Fruit fly (Drosophila melanogaster) whole organism, wandering third instar larva: ENCODE results near the gene fau.

ENCODE experiments used
- Abd-B ChIP-seq: fragments of >200 bp; optimal IDR thresholded peaks from 2 replicates; lab custom pipeline; 2017; ENCODE audit warnings: missing biosample characterization, missing genetic modification characterization
- CG32264 ChIP-seq: fragments of 200-800 bp; sonication (Bioruptor generic); optimal IDR thresholded peaks from 2 replicates; lab custom pipeline; 2016; ENCODE audit warnings: missing biosample characterization, missing genetic modification characterization
- CG9705 ChIP-seq: fragments of 200-800 bp; sonication (Bioruptor generic); optimal IDR thresholded peaks from 2 replicates; lab custom pipeline; 2018; ENCODE audit warnings: missing biosample characterization, mild to moderate bottlenecking, missing genetic modification characterization
- Dfd ChIP-seq: fragments of >200 bp; optimal IDR thresholded peaks from 2 replicates; lab custom pipeline; 2017; ENCODE audit warnings: missing biosample characterization, missing genetic modification characterization
- Dif ChIP-seq: fragments of 200-275, 200-300 bp; sonication (Bioruptor generic); optimal IDR thresholded peaks from 2 replicates; lab custom pipeline; 2018; ENCODE audit warnings: missing biosample characterization, missing genetic modification characterization; ENCODE audit not compliant: partially characterized antibody
- GATAd ChIP-seq: sonication (Bioruptor generic); optimal IDR thresholded peaks from 2 replicates; lab custom pipeline; 2016; ENCODE audit warnings: missing biosample characterization, missing genetic modification characterization
- HLH106 ChIP-seq: fragments of 200-800 bp; optimal IDR thresholded peaks from 3 replicates; lab custom pipeline; 2019; ENCODE audit warnings: missing biosample characterization, mild to moderate bottlenecking, missing genetic modification characterization, moderate library complexity
- Hnf4 ChIP-seq: fragments of 200-800 bp; sonication (Bioruptor generic); optimal IDR thresholded peaks from 2 replicates; lab custom pipeline; 2016; ENCODE audit warnings: missing biosample characterization, mild to moderate bottlenecking, missing genetic modification characterization
- Hr78 ChIP-seq: fragments of >200 bp; optimal IDR thresholded peaks from 2 replicates; lab custom pipeline; 2017; ENCODE audit warnings: missing biosample characterization, missing genetic modification characterization
- Hr83 ChIP-seq: fragments of 200-300 bp; sonication (Bioruptor generic); optimal IDR thresholded peaks from 2 replicates; lab custom pipeline; 2016; ENCODE audit warnings: missing biosample characterization, mild to moderate bottlenecking, missing genetic modification characterization, moderate library complexity; ENCODE audit not compliant: poor library complexity, severe bottlenecking
- Mio ChIP-seq: sonication (Bioruptor generic); optimal IDR thresholded peaks from 2 replicates; lab custom pipeline; 2016; ENCODE audit warnings: missing biosample characterization, missing genetic modification characterization
- Myc ChIP-seq: fragments of >200 bp; optimal IDR thresholded peaks from 2 replicates; lab custom pipeline; 2017
- N ChIP-seq: fragments of >200 bp; optimal IDR thresholded peaks from 2 replicates; lab custom pipeline; 2018; ENCODE audit warnings: missing biosample characterization, missing external identifiers, missing genetic modification characterization
- OdsH ChIP-seq: fragments of 200-800 bp; sonication (Bioruptor generic); optimal IDR thresholded peaks from 2 replicates; lab custom pipeline; 2016; ENCODE audit warnings: missing biosample characterization, mild to moderate bottlenecking, missing genetic modification characterization
- Rel ChIP-seq, 2 experiments: fragments of 200-800 bp; sonication (Bioruptor generic) in 1 of 2; optimal IDR thresholded peaks; 2 replicates in 1 of 2; 3 replicates in 1 of 2; lab custom pipeline; 2016 to 2019; ENCODE audit warnings: mild to moderate bottlenecking in 2 of 2, missing biosample characterization in 2 of 2, missing genetic modification characterization in 2 of 2, moderate library complexity in 1 of 2
- Sp1 ChIP-seq: fragments of 200-800 bp; sonication (Bioruptor generic); optimal IDR thresholded peaks from 3 replicates; lab custom pipeline; 2019; ENCODE audit warnings: missing biosample characterization, mild to moderate bottlenecking, missing genetic modification characterization, moderate library complexity
- Vsx2 ChIP-seq: fragments of 200-300, 225-300 bp; sonication (Bioruptor generic); optimal IDR thresholded peaks from 2 replicates; lab custom pipeline; 2018; ENCODE audit warnings: missing biosample characterization, missing genetic modification characterization; ENCODE audit not compliant: partially characterized antibody
- brk ChIP-seq: fragments of 200-800 bp; sonication (Bioruptor generic); optimal IDR thresholded peaks from 2 replicates; lab custom pipeline; 2016; ENCODE audit warnings: missing biosample characterization, mild to moderate bottlenecking, missing genetic modification characterization
- dl ChIP-seq, 2 experiments: fragments of 175-275, 200-275 bp in 1 of 2; fragments of 200-275 bp in 1 of 2; sonication (Bioruptor generic); optimal IDR thresholded peaks; lab custom pipeline; 2018; ENCODE audit warnings: mild to moderate bottlenecking in 2 of 2, missing biosample characterization in 2 of 2, missing genetic modification characterization in 2 of 2, moderate library complexity in 2 of 2; ENCODE audit not compliant: partially characterized antibody in 2 of 2, insufficient read depth in 1 of 2
- dmrt93B ChIP-seq: fragments of 200-800 bp; sonication (Bioruptor generic); optimal IDR thresholded peaks from 2 replicates; lab custom pipeline; 2018; ENCODE audit warnings: missing biosample characterization, mild to moderate bottlenecking, missing genetic modification characterization
- dsf ChIP-seq: sonication (Bioruptor generic); optimal IDR thresholded peaks from 2 replicates; lab custom pipeline; 2016; ENCODE audit warnings: missing biosample characterization, missing genetic modification characterization, borderline replicate concordance
- ey ChIP-seq: fragments of 200-800 bp; sonication (Bioruptor generic); optimal IDR thresholded peaks from 2 replicates; lab custom pipeline; 2016; ENCODE audit warnings: missing biosample characterization, missing genetic modification characterization
- foxo ChIP-seq, 2 experiments: fragments of 200-800 bp; sonication (Bioruptor generic); optimal IDR thresholded peaks; 2 replicates in 1 of 2; 3 replicates in 1 of 2; lab custom pipeline; 2016 to 2017; ENCODE audit warnings: missing biosample characterization in 2 of 2, missing genetic modification characterization in 2 of 2
- fru ChIP-seq: fragments of 200-800 bp; sonication (Bioruptor generic); optimal IDR thresholded peaks from 3 replicates; lab custom pipeline; 2016; ENCODE audit warnings: missing biosample characterization, mild to moderate bottlenecking, missing genetic modification characterization
- h ChIP-seq: fragments of 200-800 bp; sonication (Bioruptor generic); optimal IDR thresholded peaks from 3 replicates; lab custom pipeline; 2016; ENCODE audit warnings: missing biosample characterization, mild to moderate bottlenecking, missing genetic modification characterization
- jim ChIP-seq: fragments of 175-275, 200-325 bp; sonication (Bioruptor generic); optimal IDR thresholded peaks from 2 replicates; lab custom pipeline; 2016; ENCODE audit warnings: missing biosample characterization, mild to moderate bottlenecking, missing genetic modification characterization
- lola ChIP-seq: fragments of >200 bp; optimal IDR thresholded peaks from 2 replicates; lab custom pipeline; 2017; ENCODE audit warnings: missing biosample characterization, missing genetic modification characterization
- rgr ChIP-seq: fragments of 200-800 bp; sonication (Bioruptor generic); optimal IDR thresholded peaks from 3 replicates; lab custom pipeline; 2016; ENCODE audit warnings: missing biosample characterization, mild to moderate bottlenecking, missing genetic modification characterization
- sage ChIP-seq: fragments of 200-800 bp; sonication (Bioruptor generic); optimal IDR thresholded peaks from 2 replicates; lab custom pipeline; 2016; ENCODE audit warnings: missing biosample characterization, mild to moderate bottlenecking, missing genetic modification characterization
- sv ChIP-seq: fragments of 200-800 bp; sonication (Bioruptor generic); optimal IDR thresholded peaks from 3 replicates; lab custom pipeline; 2016; ENCODE audit warnings: missing biosample characterization, missing genetic modification characterization
- tai ChIP-seq: sonication (Bioruptor generic); optimal IDR thresholded peaks from 2 replicates; lab custom pipeline; 2016; ENCODE audit warnings: missing biosample characterization, missing genetic modification characterization
- woc ChIP-seq: sonication (Bioruptor generic); optimal IDR thresholded peaks from 2 replicates; lab custom pipeline; 2016; ENCODE audit warnings: missing biosample characterization, mild to moderate bottlenecking, missing genetic modification characterization

fau gene

DNA sequence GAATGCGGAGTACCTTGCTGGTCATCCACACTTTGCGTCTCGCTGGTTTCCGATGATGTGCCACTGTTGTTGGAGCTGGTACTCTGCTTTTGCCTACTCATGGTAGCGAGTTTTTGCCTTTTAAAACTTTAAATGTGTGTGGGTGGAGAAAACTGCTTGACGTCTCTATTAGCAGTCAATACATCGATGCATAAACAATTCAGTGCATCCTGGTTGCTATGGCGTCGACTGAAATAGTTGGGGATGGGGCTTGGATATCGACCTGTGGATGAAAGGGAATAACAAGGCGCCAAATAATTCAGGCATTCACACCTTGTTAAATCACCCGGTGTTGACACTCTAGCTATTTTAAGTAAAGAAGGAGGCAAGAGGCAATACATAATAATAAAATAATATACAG is 5.0 kb upstream of the fau start, which contains the start of gene CG42633:
Gene CG42633 (minus strand): TSS at position 101 of the 400 bp plus-strand sequence.
- TF ChIP-seq dl (GFP tag; optimal IDR thresholded peaks at IDR 0.05; lab: Kevin White, UChicago; ENCODE audit: insufficient read depth in 1 of 2, partially characterized antibody in 2 of 2): no peak
- no peak for TF ChIP-seq Vsx2 (GFP tag; lab: Kevin White, UChicago)
- no peak for TF ChIP-seq Abd-B (GFP tag; lab: Kevin White, UChicago)
- no peak for TF ChIP-seq Myc (lab: Kevin White, UChicago)
- TF ChIP-seq h (GFP tag; lab: Kevin White, UChicago): no peak
- no peak for TF ChIP-seq brk (GFP tag; lab: Kevin White, UChicago)
- TF ChIP-seq Sp1: no peak
- no peak for TF ChIP-seq CG32264 (GFP tag; lab: Kevin White, UChicago)
- no peak for TF ChIP-seq foxo (GFP tag; optimal IDR thresholded peaks at IDR 0.05; lab: Kevin White, UChicago)
- no peak for TF ChIP-seq GATAd (GFP tag; lab: Kevin White, UChicago)
- TF ChIP-seq Hr78 (GFP tag; lab: Kevin White, UChicago): no peak
- no peak for TF ChIP-seq Rel (GFP tag; optimal IDR thresholded peaks at IDR 0.05; lab: Kevin White, UChicago)
- no peak for TF ChIP-seq Rel (tag; optimal IDR thresholded peaks at IDR 0.05; lab: Kevin White, UChicago)
- TF ChIP-seq lola (GFP tag; lab: Kevin White, UChicago): no peak
- TF ChIP-seq HLH106 (tag; lab: Kevin White, UChicago): no peak
- no peak for TF ChIP-seq fru
- no peak for TF ChIP-seq dsf (GFP tag; lab: Kevin White, UChicago)
- TF ChIP-seq, all 38 proteins: peak for 0

DNA sequence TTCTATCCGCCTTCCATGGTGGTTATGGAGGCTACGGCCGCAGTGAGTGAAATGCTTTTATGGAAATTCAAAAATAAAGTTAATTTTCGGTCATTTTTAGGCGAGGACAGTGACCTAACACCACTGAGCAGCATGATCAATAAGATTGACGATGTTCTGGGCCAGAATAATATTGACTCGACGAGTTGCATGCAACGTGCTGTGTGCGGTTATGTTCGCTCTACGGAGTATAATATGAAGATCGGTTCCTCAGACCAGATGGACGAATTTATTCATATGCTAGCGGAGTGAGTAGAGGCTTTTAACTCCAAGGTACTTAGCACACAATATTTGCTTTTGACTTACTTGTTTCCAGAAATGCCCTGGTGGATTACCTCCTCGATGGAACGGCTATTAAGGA is 3.0 kb upstream of the fau start:
- no peak for TF ChIP-seq Hnf4 (GFP tag; lab: Kevin White, UChicago)
- TF ChIP-seq dsf (GFP tag; lab: Kevin White, UChicago): no peak
- no peak for TF ChIP-seq woc (GFP tag; lab: Kevin White, UChicago)
- TF ChIP-seq CG9705 (GFP tag; lab: Kevin White, UChicago): no peak
- no peak for TF ChIP-seq Vsx2 (GFP tag; lab: Kevin White, UChicago)
- TF ChIP-seq Sp1: no peak
- TF ChIP-seq Dif (GFP tag; lab: Kevin White, UChicago): no peak
- no peak for TF ChIP-seq sage (GFP tag; lab: Kevin White, UChicago)
- TF ChIP-seq Myc (lab: Kevin White, UChicago): no peak
- no peak for TF ChIP-seq rgr
- no peak for TF ChIP-seq Dfd (GFP tag; lab: Kevin White, UChicago)
- TF ChIP-seq sv (GFP tag; lab: Kevin White, UChicago): no peak
- TF ChIP-seq tai: no peak
- no peak for TF ChIP-seq Abd-B (GFP tag; lab: Kevin White, UChicago)
- TF ChIP-seq OdsH (GFP tag; lab: Kevin White, UChicago): no peak

DNA sequence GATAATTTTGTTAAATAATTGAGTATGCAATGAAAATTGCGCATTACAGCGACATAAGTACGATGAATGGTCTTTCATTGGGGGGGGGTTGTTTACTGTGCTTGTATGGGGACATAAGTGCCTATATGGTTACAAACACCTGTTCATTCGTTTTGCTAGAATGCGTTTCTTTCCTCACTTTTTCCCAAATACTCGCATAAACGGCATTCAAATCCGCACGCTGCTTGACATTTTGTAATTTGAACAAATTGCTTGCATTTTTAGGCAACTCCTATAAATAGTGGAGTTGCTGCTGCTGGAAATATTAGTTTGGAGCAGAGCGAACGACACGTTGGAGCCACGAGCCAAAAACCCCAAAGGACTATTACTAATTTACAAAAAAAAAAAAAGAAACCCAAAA is 2.1 kb upstream of the fau start, which contains the start of gene Desi:
Gene Desi (plus strand): TSS at position 301 of the 400 bp plus-strand sequence.
- no peak for TF ChIP-seq tai
- no peak for TF ChIP-seq ey (GFP tag; lab: Kevin White, UChicago)
- TF ChIP-seq h (GFP tag; lab: Kevin White, UChicago): no peak
- TF ChIP-seq foxo (GFP tag; optimal IDR thresholded peaks at IDR 0.05; lab: Kevin White, UChicago): no peak
- no peak for TF ChIP-seq jim (GFP tag; lab: Kevin White, UChicago)
- no peak for TF ChIP-seq HLH106 (tag; lab: Kevin White, UChicago)
- TF ChIP-seq CG9705 (GFP tag; lab: Kevin White, UChicago): no peak
- no peak for TF ChIP-seq Myc (lab: Kevin White, UChicago)
- no peak for TF ChIP-seq OdsH (GFP tag; lab: Kevin White, UChicago)
- no peak for TF ChIP-seq rgr
- no peak for TF ChIP-seq dmrt93B
- no peak for TF ChIP-seq Hr83 (GFP tag; lab: Kevin White, UChicago)
- TF ChIP-seq GATAd (GFP tag; lab: Kevin White, UChicago): no peak
- no peak for TF ChIP-seq Hnf4 (GFP tag; lab: Kevin White, UChicago)
- TF ChIP-seq Sp1: no peak
- no peak for TF ChIP-seq Dif (GFP tag; lab: Kevin White, UChicago)
- no peak for TF ChIP-seq Mio (GFP tag; lab: Kevin White, UChicago)
- TF ChIP-seq dsf (GFP tag; lab: Kevin White, UChicago): no peak
- TF ChIP-seq brk (GFP tag; lab: Kevin White, UChicago): no peak
- no peak for TF ChIP-seq N
- TF ChIP-seq, all 38 proteins: peak for 0
